Fruit fly (Drosophila melanogaster): ENCODE results near the gene LysRS.

Gene LysRS

dm6 chrX:9652006-9652405 is 43.3 kb upstream of the LysRS start:
- TF ChIP-seq CG14655 (GFP tag; optimal IDR thresholded peaks at IDR 0.05) (peak; percentile 51), CG13204 (GFP tag; optimal IDR thresholded peaks at IDR 0.05) (no peak), Ets98B (GFP tag; IDR thresholded peaks at IDR 0.05) (0 out of 2 replicates have a peak, but pooled peaks have one; percentile 16), CG10348 (GFP tag; IDR thresholded peaks at IDR 0.05) (no peak), rn (GFP tag; IDR thresholded peaks at IDR 0.05) (no peak), EcR (GFP tag; optimal IDR thresholded peaks at IDR 0.05) (no peak), CG15710 (tag; optimal IDR thresholded peaks at IDR 0.05) (peak; percentile 52), CG4496 (GFP tag; IDR thresholded peaks at IDR 0.05) (peak; percentile 50; the same call in 2 of the 3 replicates), CG34367 (tag; optimal IDR thresholded peaks at IDR 0.05) (peak; percentile 7), Pif1B (GFP tag; optimal IDR thresholded peaks at IDR 0.05) (peak; percentile 9), CG17806 (tag; optimal IDR thresholded peaks at IDR 0.05) (peak; percentile 46), CG32121 (GFP tag; IDR thresholded peaks at IDR 0.05) (no peak), CG12605 (GFP tag; IDR thresholded peaks at IDR 0.05) (no peak), CG8159 (tag; optimal IDR thresholded peaks at IDR 0.05) (peak; percentile 35), Pif1A (GFP tag; optimal IDR thresholded peaks at IDR 0.05) (no peak), CG9948 (tag; optimal IDR thresholded peaks at IDR 0.05) (peak; percentile 29), gl (tag; optimal IDR thresholded peaks at IDR 0.05) (peak; percentile 1), CG8301 (tag; optimal IDR thresholded peaks at IDR 0.05) (peak; percentile 17), fd96Ca (GFP tag; IDR thresholded peaks at IDR 0.05) (peak; percentile 41; the same call in 1 of the 3 replicates), D1 (tag; optimal IDR thresholded peaks at IDR 0.05) (no peak), Snoo (tag; optimal IDR thresholded peaks at IDR 0.05) (peak; percentile 7)

- TF ChIP-seq CG12605 (GFP tag; IDR thresholded peaks at IDR 0.05) (peak; percentile 97), fd96Ca (GFP tag; IDR thresholded peaks at IDR 0.05) (peak; percentile 98), rn (GFP tag; IDR thresholded peaks at IDR 0.05) (peak; percentile 96), Snoo (tag; optimal IDR thresholded peaks at IDR 0.05) (peak; percentile 98), CG8301 (tag; optimal IDR thresholded peaks at IDR 0.05) (peak; percentile 98), Pif1B (GFP tag; optimal IDR thresholded peaks at IDR 0.05) (peak; percentile 98), CG34367 (tag; optimal IDR thresholded peaks at IDR 0.05) (peak; percentile 98), gl (tag; optimal IDR thresholded peaks at IDR 0.05) (peak; percentile 96), CG15710 (tag; optimal IDR thresholded peaks at IDR 0.05) (peak; percentile 98), EcR (GFP tag; optimal IDR thresholded peaks at IDR 0.05) (peak; percentile 98), D1 (tag; optimal IDR thresholded peaks at IDR 0.05) (peak; percentile 82), CG32121 (GFP tag; IDR thresholded peaks at IDR 0.05) (peak; percentile 96), CG9948 (tag; optimal IDR thresholded peaks at IDR 0.05) (peak; percentile 97), CG8159 (tag; optimal IDR thresholded peaks at IDR 0.05) (peak; percentile 97), CG10348 (GFP tag; IDR thresholded peaks at IDR 0.05) (peak; percentile 85), Pif1A (GFP tag; optimal IDR thresholded peaks at IDR 0.05) (peak; percentile 97), CG4496 (GFP tag; IDR thresholded peaks at IDR 0.05) (peak; percentile 99), CG13204 (GFP tag; optimal IDR thresholded peaks at IDR 0.05) (peak; percentile 97), CG17806 (tag; optimal IDR thresholded peaks at IDR 0.05) (peak; percentile 96), CG14655 (GFP tag; optimal IDR thresholded peaks at IDR 0.05) (peak; percentile 99), Ets98B (GFP tag; IDR thresholded peaks at IDR 0.05) (peak; percentile 98)
Measured at dm6 chrX:9650757-9651594, 42.3 kb upstream of the LysRS start.

- peak; percentile 80 for TF ChIP-seq gl (tag; optimal IDR thresholded peaks at IDR 0.05)
- TF ChIP-seq CG15710 (tag; optimal IDR thresholded peaks at IDR 0.05), result peak; percentile 94
- TF ChIP-seq CG34367 (tag; optimal IDR thresholded peaks at IDR 0.05), result peak; percentile 93
- TF ChIP-seq fd96Ca (GFP tag; IDR thresholded peaks at IDR 0.05), result peak; percentile 84
- TF ChIP-seq CG17806 (tag; optimal IDR thresholded peaks at IDR 0.05), result peak; percentile 96
- peak; percentile 77 for TF ChIP-seq CG13204 (GFP tag; optimal IDR thresholded peaks at IDR 0.05)
- TF ChIP-seq CG32121 (GFP tag; IDR thresholded peaks at IDR 0.05), result peak; percentile 78
- TF ChIP-seq Pif1B (GFP tag; optimal IDR thresholded peaks at IDR 0.05), result peak; percentile 92
- TF ChIP-seq EcR (GFP tag; optimal IDR thresholded peaks at IDR 0.05), result peak; percentile 24
- TF ChIP-seq CG8159 (tag; optimal IDR thresholded peaks at IDR 0.05), result peak; percentile 92
- peak; percentile 94 for TF ChIP-seq Ets98B (GFP tag; IDR thresholded peaks at IDR 0.05)
- TF ChIP-seq CG4496 (GFP tag; IDR thresholded peaks at IDR 0.05), result peak; percentile 96
- peak; percentile 83 for TF ChIP-seq D1 (tag; optimal IDR thresholded peaks at IDR 0.05)
- TF ChIP-seq CG14655 (GFP tag; optimal IDR thresholded peaks at IDR 0.05), result peak; percentile 97
- TF ChIP-seq CG8301 (tag; optimal IDR thresholded peaks at IDR 0.05), result peak; percentile 96
- TF ChIP-seq CG12605 (GFP tag; IDR thresholded peaks at IDR 0.05), result peak; percentile 91
- peak; percentile 77 for TF ChIP-seq rn (GFP tag; IDR thresholded peaks at IDR 0.05)
- TF ChIP-seq Snoo (tag; optimal IDR thresholded peaks at IDR 0.05), result no peak
- 0 out of 2 replicates have a peak, but pooled peaks have one; percentile 34 for TF ChIP-seq CG10348 (GFP tag; IDR thresholded peaks at IDR 0.05)
- peak; percentile 83 for TF ChIP-seq Pif1A (GFP tag; optimal IDR thresholded peaks at IDR 0.05)
- peak; percentile 95 for TF ChIP-seq CG9948 (tag; optimal IDR thresholded peaks at IDR 0.05)
Measured at dm6 chrX:9650048-9650447, 41.4 kb upstream of the LysRS start.

- TF ChIP-seq EcR (GFP tag; optimal IDR thresholded peaks at IDR 0.05) (no peak), Pif1A (GFP tag; optimal IDR thresholded peaks at IDR 0.05) (no peak), Ets98B (GFP tag; IDR thresholded peaks at IDR 0.05) (no peak), fd96Ca (GFP tag; IDR thresholded peaks at IDR 0.05) (no peak), CG32121 (GFP tag; IDR thresholded peaks at IDR 0.05) (no peak)
Measured at dm6 chrX:9647067-9647466, 38.4 kb upstream of the LysRS start.

- TF ChIP-seq CG13204 (GFP tag; optimal IDR thresholded peaks at IDR 0.05), result peak; percentile 97
- TF ChIP-seq Snoo (tag; optimal IDR thresholded peaks at IDR 0.05), result peak; percentile 99
- peak; percentile 98 for TF ChIP-seq Pif1A (GFP tag; optimal IDR thresholded peaks at IDR 0.05)
- TF ChIP-seq Pif1B (GFP tag; optimal IDR thresholded peaks at IDR 0.05), result peak; percentile 98
- peak; percentile 98 for TF ChIP-seq Ets98B (GFP tag; IDR thresholded peaks at IDR 0.05)
- TF ChIP-seq CG12605 (GFP tag; IDR thresholded peaks at IDR 0.05), result peak; percentile 97
- peak; percentile 94 for TF ChIP-seq CG8301 (tag; optimal IDR thresholded peaks at IDR 0.05)
- TF ChIP-seq D1 (tag; optimal IDR thresholded peaks at IDR 0.05), result no peak
- TF ChIP-seq CG17806 (tag; optimal IDR thresholded peaks at IDR 0.05), result peak; percentile 93
- TF ChIP-seq fd96Ca (GFP tag; IDR thresholded peaks at IDR 0.05), result peak; percentile 99
- TF ChIP-seq CG34367 (tag; optimal IDR thresholded peaks at IDR 0.05), result peak; percentile 93
- TF ChIP-seq CG14655 (GFP tag; optimal IDR thresholded peaks at IDR 0.05), result peak; percentile 97
- peak; percentile 98 for TF ChIP-seq CG32121 (GFP tag; IDR thresholded peaks at IDR 0.05)
- TF ChIP-seq CG15710 (tag; optimal IDR thresholded peaks at IDR 0.05), result peak; percentile 97
- TF ChIP-seq CG10348 (GFP tag; IDR thresholded peaks at IDR 0.05), result peak; percentile 90
- TF ChIP-seq gl (tag; optimal IDR thresholded peaks at IDR 0.05), result peak; percentile 93
- peak; percentile 95 for TF ChIP-seq CG8159 (tag; optimal IDR thresholded peaks at IDR 0.05)
- peak; percentile 100 for TF ChIP-seq EcR (GFP tag; optimal IDR thresholded peaks at IDR 0.05)
- TF ChIP-seq CG4496 (GFP tag; IDR thresholded peaks at IDR 0.05), result peak; percentile 99
- TF ChIP-seq CG9948 (tag; optimal IDR thresholded peaks at IDR 0.05), result peak; percentile 93
- TF ChIP-seq rn (GFP tag; IDR thresholded peaks at IDR 0.05), result peak; percentile 95
Measured at dm6 chrX:9646022-9646421, 37.3 kb upstream of the LysRS start.
